Worm (Caenorhabditis elegans): ENCODE measurements around the gene C28H8.8.
A peak's percentile ranks its signal among the peaks of the same experiment; 100 is the strongest.

Gene C28H8.8

DNA sequence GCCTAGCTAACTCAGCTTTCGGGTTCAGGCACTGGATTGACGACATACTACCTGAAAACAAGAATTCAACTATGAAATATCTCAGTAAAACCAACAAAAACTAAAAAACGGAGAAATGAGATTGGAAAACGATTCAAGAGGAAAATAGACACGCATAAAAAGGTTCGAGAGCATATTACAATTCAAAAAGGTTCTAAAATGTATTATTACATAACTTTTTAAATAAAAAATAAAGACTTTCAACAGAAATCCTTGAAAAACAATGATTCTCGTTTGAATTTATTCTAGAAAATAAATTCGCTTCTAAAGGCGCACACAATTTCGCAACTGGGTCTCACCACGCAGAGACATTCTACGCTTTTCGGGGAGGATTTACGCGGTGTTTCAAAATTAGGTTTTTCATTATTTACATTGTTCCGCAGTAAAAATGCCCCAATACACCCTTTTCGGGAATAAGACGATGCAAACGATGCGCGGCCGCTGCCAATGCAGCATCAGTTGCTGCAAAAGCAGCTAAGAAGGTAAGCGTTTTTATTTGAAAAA lies 32.9 kb downstream of the C28H8.8 start, which contains the start of the genes cct-6 and alh-9 (continued):
- TF ChIP-seq attf-4 (tag; optimal IDR thresholded peaks at IDR 0.05) (no peak), zip-2 (tag; optimal IDR thresholded peaks at IDR 0.05) (no peak), hmg-1.1 (GFP tag; IDR thresholded peaks at IDR 0.05) (peak; percentile 58; the same call in 1 of the 2 replicates), pha-4 (GFP tag; IDR thresholded peaks at IDR 0.05) (peak; percentile 14; the same call in 1 of the 2 replicates), pha-4 (tag; optimal IDR thresholded peaks at IDR 0.05) (peak; percentile 93), dpl-1 (GFP tag; optimal IDR thresholded peaks at IDR 0.05) (peak; percentile 96), jun-1 (tag; optimal IDR thresholded peaks at IDR 0.05) (no peak), lin-15B (tag; optimal IDR thresholded peaks at IDR 0.05) (no peak), nhr-102 (tag; optimal IDR thresholded peaks at IDR 0.05) (no peak)

- TF ChIP-seq ama-1 (optimal IDR thresholded peaks at IDR 0.05) (peak; percentile 78), T26A8.4 (GFP tag; IDR thresholded peaks at IDR 0.05) (0 out of 2 replicates have a peak, but pooled peaks have one; percentile 9), daf-12 (tag; optimal IDR thresholded peaks at IDR 0.05) (no peak), madf-9 (GFP tag; conservative IDR thresholded peaks at IDR 0.05) (no peak), daf-16 (GFP tag; optimal IDR thresholded peaks at IDR 0.05) (peak in 1 of 2 experiments; percentile 26), daf-16 (tag; optimal IDR thresholded peaks at IDR 0.05) (peak; percentile 31), lsy-2 (tag; optimal IDR thresholded peaks at IDR 0.05) (peak in 1 of 2 experiments; percentile 71), snpc-1.2 (GFP tag; IDR thresholded peaks at IDR 0.05) (peak; percentile 27; the same call in 1 of the 2 replicates), dpl-1 (GFP tag; optimal IDR thresholded peaks at IDR 0.05) (peak; percentile 67), pha-4 (GFP tag; IDR thresholded peaks at IDR 0.05) (peak; percentile 34; the same call in 1 of the 2 replicates), pha-4 (tag; optimal IDR thresholded peaks at IDR 0.05) (no peak), D1046.2 (GFP tag; IDR thresholded peaks at IDR 0.05) (no peak), saeg-2 (GFP tag; IDR thresholded peaks at IDR 0.05) (no peak), mep-1 (tag; optimal IDR thresholded peaks at IDR 0.05) (peak; percentile 42), zfp-3 (GFP tag; conservative IDR thresholded peaks at IDR 0.05) (peak; percentile 65), nhr-102 (tag; optimal IDR thresholded peaks at IDR 0.05) (peak; percentile 36), dve-1 (tag; optimal IDR thresholded peaks at IDR 0.05; ENCODE audit: insufficient read depth) (peak; percentile 32), Y105C5A.15 (GFP tag; IDR thresholded peaks at IDR 0.05) (0 out of 2 replicates have a peak, but pooled peaks have one; percentile 56), mes-2 (tag; optimal IDR thresholded peaks at IDR 0.05; ENCODE audit: poor library complexity, severe bottlenecking) (peak; percentile 76), Y5F2A.4 (GFP tag; optimal IDR thresholded peaks at IDR 0.05) (peak; percentile 22), lin-38 (GFP tag; IDR thresholded peaks at IDR 0.05) (peak; percentile 75), lim-7 (GFP tag; IDR thresholded peaks at IDR 0.05) (no peak), daf-19 (GFP tag; conservative IDR thresholded peaks at IDR 0.05) (0 out of 2 replicates have a peak, but pooled peaks have one; percentile 13), lin-13 (GFP tag; optimal IDR thresholded peaks at IDR 0.05) (peak; percentile 7), hlh-30 (tag; optimal IDR thresholded peaks at IDR 0.05; ENCODE audit: insufficient read depth) (peak; percentile 23), F49E8.2 (tag; optimal IDR thresholded peaks at IDR 0.05; ENCODE audit: borderline replicate concordance) (peak; percentile 53)
Measured at ce11 chrIII:5853240-5853639, 35.3 kb downstream of the C28H8.8 start, which contains the start of gene ddx-23. TSS of gene ddx-23 (minus strand) at chrIII:5853269.

DNA sequence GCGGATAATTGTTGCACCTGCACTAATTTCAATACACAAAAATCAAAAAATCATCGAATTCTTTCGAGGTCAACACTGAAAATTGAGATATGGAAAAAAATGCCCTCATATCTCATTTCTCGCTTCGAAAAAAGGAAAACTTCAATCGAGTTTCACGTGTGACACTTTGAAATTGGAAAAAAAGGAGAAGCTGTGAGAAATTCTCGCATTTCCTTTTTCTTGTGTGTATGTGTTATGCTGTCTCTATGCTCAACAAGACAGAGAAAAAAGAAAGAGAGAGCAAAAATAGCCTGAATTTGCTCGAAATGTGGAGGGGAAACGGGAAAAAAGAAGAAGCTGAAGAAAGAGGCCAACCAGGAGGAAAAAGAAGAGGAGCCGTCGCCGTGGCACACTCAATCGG lies 42.2 kb downstream of the C28H8.8 start:
- TF ChIP-seq hlh-30 (tag; optimal IDR thresholded peaks at IDR 0.05; ENCODE audit: insufficient read depth) (peak; percentile 4), lin-1 (GFP tag; IDR thresholded peaks at IDR 0.05) (no peak), mdl-1 (tag; optimal IDR thresholded peaks at IDR 0.05) (peak in 1 of 2 experiments; percentile 20), dve-1 (tag; optimal IDR thresholded peaks at IDR 0.05; ENCODE audit: insufficient read depth) (no peak), F44E2.7 (GFP tag; IDR thresholded peaks at IDR 0.05) (no peak), tra-1 (GFP tag; IDR thresholded peaks at IDR 0.05) (no peak), zip-2 (tag; optimal IDR thresholded peaks at IDR 0.05) (no peak), fkh-10 (GFP tag; optimal IDR thresholded peaks at IDR 0.05) (peak; percentile 63), T20F7.1 (GFP tag; optimal IDR thresholded peaks at IDR 0.05) (no peak), aha-1 (tag) (peak; percentile 7), F10B5.3 (tag; optimal IDR thresholded peaks at IDR 0.05) (no peak), skn-1 (tag; optimal IDR thresholded peaks at IDR 0.05) (no peak), set-16 (GFP tag; IDR thresholded peaks at IDR 0.05) (peak; percentile 10; the same call in 1 of the 2 replicates), nhr-41 (GFP tag; IDR thresholded peaks at IDR 0.05) (no peak), mxl-3 (GFP tag; optimal IDR thresholded peaks at IDR 0.05) (no peak), lsy-2 (tag; optimal IDR thresholded peaks at IDR 0.05) (peak in 1 of 2 experiments; percentile 21), ceh-20 (GFP tag; IDR thresholded peaks at IDR 0.05) (no peak)
